Fruit fly (Drosophila melanogaster) whole organism, embryonic: ENCODE results near the gene CG6136.

Experiments used
- Abd-B ChIP-seq: fragments of 200-800 bp; sonication (Bioruptor generic); optimal IDR thresholded peaks from 2 replicates; lab custom pipeline; 2018; ENCODE audit warnings: missing biosample characterization, mild to moderate bottlenecking, missing genetic modification characterization, moderate library complexity
- Atf6 ChIP-seq: fragments of 200-800 bp; sonication (Bioruptor generic); IDR thresholded peaks from 2 replicates; pipeline ENCODE4 v1.3.6; 2022; ENCODE audit warnings: missing biosample characterization, missing genetic modification characterization
- CG10431 ChIP-seq: fragments of 200-800 bp; sonication (Bioruptor generic); optimal IDR thresholded peaks from 3 replicates; lab custom pipeline; 2018; ENCODE audit warnings: missing biosample characterization, mild to moderate bottlenecking, missing genetic modification characterization
- CG10979 ChIP-seq: fragments of 200-800 bp; sonication (Bioruptor generic); optimal IDR thresholded peaks from 2 replicates; lab custom pipeline; 2018; ENCODE audit warnings: missing biosample characterization, mild to moderate bottlenecking, missing genetic modification characterization, moderate library complexity
- CG11695 ChIP-seq: fragments of 200-800 bp; sonication (Bioruptor generic); IDR thresholded peaks from 3 replicates; pipeline ENCODE4 v1.3.6; 2022; ENCODE audit warnings: missing biosample characterization, missing genetic modification characterization
- CG12659 ChIP-seq: fragments of 200-800 bp; sonication (Bioruptor generic); optimal IDR thresholded peaks from 3 replicates; lab custom pipeline; 2017; ENCODE audit warnings: mild to moderate bottlenecking, missing biosample characterization, missing genetic modification reagents, missing genetic modification characterization
- CG13775 ChIP-seq: fragments of 200-800 bp; sonication (Bioruptor generic); optimal IDR thresholded peaks from 3 replicates; lab custom pipeline; 2017; ENCODE audit warnings: missing biosample characterization, mild to moderate bottlenecking, missing genetic modification characterization
- CG15514 ChIP-seq: fragments of 200-800 bp; sonication (Bioruptor generic); optimal IDR thresholded peaks from 3 replicates; lab custom pipeline; 2017; ENCODE audit warnings: missing biosample characterization, missing genetic modification characterization, mild to moderate bottlenecking, moderate library complexity, missing genetic modification reagents
- CG17328 ChIP-seq: fragments of 200-800 bp; sonication (Bioruptor generic); IDR thresholded peaks from 2 replicates; pipeline ENCODE4 v1.3.6; 2022; ENCODE audit warnings: missing biosample characterization, missing genetic modification characterization
- CG2678 ChIP-seq: fragments of 200-800 bp; sonication (Bioruptor generic); optimal IDR thresholded peaks from 3 replicates; lab custom pipeline; 2019; ENCODE audit warnings: missing biosample characterization, mild to moderate bottlenecking, missing genetic modification characterization, moderate library complexity
- CG31224 ChIP-seq: fragments of 200-800 bp; sonication (Bioruptor generic); IDR thresholded peaks from 2 replicates; pipeline ENCODE4 v1.3.6; 2022; ENCODE audit warnings: missing biosample characterization, missing genetic modification characterization
- CG3847 ChIP-seq: fragments of 200-800 bp; sonication (Bioruptor generic); IDR thresholded peaks from 2 replicates; pipeline ENCODE4 v1.3.6; 2022; ENCODE audit warnings: missing biosample characterization, missing genetic modification characterization
- CG4820 ChIP-seq: fragments of 200-800 bp; sonication (Bioruptor generic); optimal IDR thresholded peaks from 3 replicates; lab custom pipeline; 2016; ENCODE audit warnings: missing biosample characterization, missing genetic modification characterization
- CG8281 ChIP-seq: fragments of 200-800 bp; sonication (Bioruptor generic); optimal IDR thresholded peaks from 2 replicates; lab custom pipeline; 2018; ENCODE audit warnings: missing biosample characterization, mild to moderate bottlenecking, missing genetic modification characterization, moderate library complexity
- CG8388 ChIP-seq: fragments of 200-800 bp; sonication (Bioruptor generic); optimal IDR thresholded peaks from 2 replicates; lab custom pipeline; 2019; ENCODE audit warnings: missing biosample characterization, mild to moderate bottlenecking, missing genetic modification characterization, moderate library complexity
- CG8478 ChIP-seq: fragments of >200 bp; optimal IDR thresholded peaks from 2 replicates; lab custom pipeline; 2018
- CG9215 ChIP-seq: fragments of 200-800 bp; sonication (Bioruptor generic); IDR thresholded peaks from 2 replicates; pipeline ENCODE4 v1.3.6; 2022; ENCODE audit warnings: missing biosample characterization, missing genetic modification characterization
- CkIIα-i1 ChIP-seq: fragments of 200-800 bp; sonication (Bioruptor generic); IDR thresholded peaks from 2 replicates; pipeline ENCODE4 v1.3.6; 2022; ENCODE audit warnings: missing biosample characterization, missing genetic modification characterization
- CoRest ChIP-seq: fragments of 200-800 bp; sonication (Bioruptor generic); optimal IDR thresholded peaks from 3 replicates; lab custom pipeline; 2018; ENCODE audit warnings: missing biosample characterization, mild to moderate bottlenecking, missing genetic modification characterization, moderate library complexity
- Dbx ChIP-seq: fragments of 200-800 bp; sonication (Bioruptor generic); IDR thresholded peaks from 3 replicates; pipeline ENCODE4 v1.3.6; 2022; ENCODE audit warnings: missing biosample characterization, missing genetic modification characterization
- Drgx ChIP-seq: fragments of 200-800 bp; sonication (Bioruptor generic); IDR thresholded peaks from 2 replicates; pipeline ENCODE4 v1.3.6; 2022; ENCODE audit warnings: missing biosample characterization, missing genetic modification characterization
- HHEX ChIP-seq: fragments of 200-800 bp; sonication (Bioruptor generic); optimal IDR thresholded peaks from 3 replicates; lab custom pipeline; 2017; ENCODE audit warnings: missing biosample characterization, mild to moderate bottlenecking, missing genetic modification characterization, missing genetic modification reagents
- MBD-R2 ChIP-seq: fragments of 200-800 bp; sonication (Bioruptor generic); IDR thresholded peaks from 2 replicates; pipeline ENCODE4 v1.3.6; 2022; ENCODE audit warnings: missing biosample characterization, missing genetic modification characterization
- Meics ChIP-seq: fragments of 200-800 bp; sonication (Bioruptor generic); optimal IDR thresholded peaks from 2 replicates; lab custom pipeline; 2017; ENCODE audit warnings: missing biosample characterization, mild to moderate bottlenecking, missing genetic modification characterization
- NfI ChIP-seq: fragments of 200-800 bp; sonication (Bioruptor generic); optimal IDR thresholded peaks from 3 replicates; lab custom pipeline; 2018; ENCODE audit warnings: missing biosample characterization, mild to moderate bottlenecking, missing genetic modification characterization, moderate library complexity
- Opbp ChIP-seq: fragments of 200-800 bp; sonication (Bioruptor generic); IDR thresholded peaks from 3 replicates; pipeline ENCODE4 v1.3.6; 2022; ENCODE audit warnings: missing biosample characterization, missing genetic modification characterization; ENCODE audit not compliant: partially characterized antibody
- Pdp1 ChIP-seq, 2 experiments: fragments of 200-800 bp; sonication (Bioruptor generic); optimal IDR thresholded peaks; 3 replicates each; lab custom pipeline; 2016; ENCODE audit warnings: missing biosample characterization in 2 of 2, missing genetic modification characterization in 2 of 2, mild to moderate bottlenecking in 1 of 2, moderate library complexity in 1 of 2
- Rfx ChIP-seq: fragments of 200-800 bp; sonication (Bioruptor generic); IDR thresholded peaks from 2 replicates; pipeline ENCODE4 v1.3.6; 2022; ENCODE audit warnings: missing biosample characterization, missing genetic modification characterization
- Sin3A ChIP-seq: fragments of >200 bp; optimal IDR thresholded peaks from 2 replicates; lab custom pipeline; 2018
- Stat92E ChIP-seq, 3 experiments: fragments of >200 bp in 2 of 3; fragments of 200-800 bp in 1 of 3; sonication (Bioruptor generic) in 1 of 3; optimal IDR thresholded peaks; 2 replicates each; lab custom pipeline; 2017 to 2019; ENCODE audit warnings: missing biosample characterization in 3 of 3, missing genetic modification characterization in 3 of 3, mild to moderate bottlenecking in 1 of 3, moderate library complexity in 1 of 3
- Xrp1 ChIP-seq: fragments of 200-800 bp; sonication (Bioruptor generic); IDR thresholded peaks from 2 replicates; pipeline ENCODE4 v1.3.6; 2022; ENCODE audit warnings: missing biosample characterization, missing genetic modification characterization
- YL-1 ChIP-seq: fragments of 200-800 bp; sonication (Bioruptor generic); optimal IDR thresholded peaks from 3 replicates; lab custom pipeline; 2017; ENCODE audit warnings: missing biosample characterization, mild to moderate bottlenecking, missing genetic modification characterization
- ab ChIP-seq: fragments of 200-800 bp; sonication (Bioruptor generic); optimal IDR thresholded peaks from 2 replicates; lab custom pipeline; 2016; ENCODE audit warnings: missing biosample characterization, missing genetic modification characterization
- al ChIP-seq: fragments of 200-800 bp; sonication (Bioruptor generic); IDR thresholded peaks from 2 replicates; pipeline ENCODE4 v1.3.6; 2022; ENCODE audit warnings: missing biosample characterization, missing genetic modification characterization
- az2 ChIP-seq: fragments of 200-800 bp; sonication (Bioruptor generic); optimal IDR thresholded peaks from 3 replicates; lab custom pipeline; 2016; ENCODE audit warnings: missing biosample characterization, missing genetic modification characterization
- dpn ChIP-seq, 2 experiments: fragments of 200-800 bp; sonication (Bioruptor generic); optimal IDR thresholded peaks; 3 replicates each; lab custom pipeline; 2016; ENCODE audit warnings: missing biosample characterization in 2 of 2, missing genetic modification characterization in 2 of 2
- esg ChIP-seq: fragments of 200-800 bp; sonication (Bioruptor generic); conservative IDR thresholded peaks from 2 replicates; pipeline ENCODE4 v1.3.6; 2022; ENCODE audit warnings: missing biosample characterization, missing genetic modification characterization
- fd3F ChIP-seq: fragments of 200-800 bp; sonication (Bioruptor generic); optimal IDR thresholded peaks from 2 replicates; lab custom pipeline; 2018; ENCODE audit warnings: missing biosample characterization, mild to moderate bottlenecking, missing genetic modification characterization, moderate library complexity
- fru ChIP-seq: fragments of >200 bp; optimal IDR thresholded peaks from 2 replicates; lab custom pipeline; 2017
- ftz-f1 ChIP-seq: fragments of 200-800 bp; sonication (Bioruptor generic); optimal IDR thresholded peaks from 2 replicates; lab custom pipeline; 2016; ENCODE audit warnings: missing biosample characterization, missing genetic modification characterization
- gfzf ChIP-seq: fragments of 200-800 bp; sonication (Bioruptor generic); optimal IDR thresholded peaks from 2 replicates; lab custom pipeline; 2016; ENCODE audit warnings: missing biosample characterization, mild to moderate bottlenecking, missing genetic modification characterization, moderate library complexity
- ind ChIP-seq: fragments of 200-800 bp; sonication (Bioruptor generic); optimal IDR thresholded peaks from 3 replicates; lab custom pipeline; 2016; ENCODE audit warnings: missing biosample characterization, missing genetic modification characterization
- ken ChIP-seq: fragments of 200-800 bp; sonication (Bioruptor generic); IDR thresholded peaks from 3 replicates; pipeline ENCODE4 v1.3.6; 2022; ENCODE audit warnings: missing biosample characterization, missing genetic modification characterization
- lmd ChIP-seq: fragments of 200-800 bp; sonication (Bioruptor generic); IDR thresholded peaks from 2 replicates; pipeline ENCODE4 v1.3.6; 2022; ENCODE audit warnings: missing biosample characterization, missing genetic modification characterization
- mam ChIP-seq: fragments of 200-800 bp; sonication (Bioruptor generic); optimal IDR thresholded peaks from 3 replicates; lab custom pipeline; 2016; ENCODE audit warnings: missing biosample characterization, missing genetic modification characterization
- pan ChIP-seq, 4 experiments: fragments of >200 bp in 3 of 4; fragments of 200-800 bp in 1 of 4; sonication (Bioruptor generic) in 1 of 4; optimal IDR thresholded peaks in 3 of 4; IDR thresholded peaks in 1 of 4; 2 replicates each; pipeline versions ENCODE4 v1.3.6 to Lab custom; 2017 to 2022; ENCODE audit warnings: missing biosample characterization in 2 of 4, missing genetic modification characterization in 2 of 4, mixed read lengths in 1 of 4
- pum ChIP-seq: fragments of 200-800 bp; sonication (Bioruptor generic); optimal IDR thresholded peaks from 2 replicates; lab custom pipeline; 2016; ENCODE audit warnings: missing biosample characterization, missing genetic modification characterization
- ranshi ChIP-seq: fragments of 200-800 bp; sonication (Bioruptor generic); IDR thresholded peaks from 2 replicates; pipeline ENCODE4 v1.3.6; 2022; ENCODE audit warnings: missing biosample characterization, missing genetic modification characterization
- salm ChIP-seq: fragments of 200-800 bp; sonication (Bioruptor generic); optimal IDR thresholded peaks from 2 replicates; lab custom pipeline; 2018; ENCODE audit warnings: missing biosample characterization, mild to moderate bottlenecking, missing genetic modification characterization
- sob ChIP-seq: fragments of 200-800 bp; sonication (Bioruptor generic); IDR thresholded peaks from 2 replicates; pipeline ENCODE4 v1.3.6; 2022; ENCODE audit warnings: missing biosample characterization, missing genetic modification characterization
- wek ChIP-seq: fragments of 200-800 bp; sonication (Bioruptor generic); optimal IDR thresholded peaks from 3 replicates; lab custom pipeline; 2018; ENCODE audit warnings: missing biosample characterization, mild to moderate bottlenecking, missing genetic modification characterization, moderate library complexity
- wor ChIP-seq: fragments of 200-800 bp; sonication (Bioruptor generic); IDR thresholded peaks from 2 replicates; pipeline ENCODE4 v1.3.6; 2022; ENCODE audit warnings: missing biosample characterization, missing genetic modification characterization

Gene CG6136

dm6 chr3R:15330472-15330871 is 41.5 kb downstream of the CG6136 start, which contains the start of gene mRpL9 (continued):
- TF ChIP-seq CG3847, result peak; percentile 58
- no peak for TF ChIP-seq esg (GFP tag; lab: Robert Waterston, UW)
- TF ChIP-seq ranshi (GFP tag; lab: Robert Waterston, UW), result no peak
- TF ChIP-seq pum, result peak; percentile 9
- TF ChIP-seq ab, result no peak
- no peak for TF ChIP-seq CkIIα-i1 (GFP tag; lab: Robert Waterston, UW)
- no peak for TF ChIP-seq CG31224 (GFP tag; lab: Robert Waterston, UW)
- TF ChIP-seq Rfx (GFP tag; lab: Robert Waterston, UW), result peak; percentile 47; the same call in 1 of the 2 replicates
- TF ChIP-seq fd3F, result no peak
- TF ChIP-seq CG10979 (tag; lab: Kevin White, UChicago), result peak; percentile 14
- TF ChIP-seq CG8281 (tag; lab: Kevin White, UChicago), result no peak
- TF ChIP-seq dpn (GFP tag; optimal IDR thresholded peaks at IDR 0.05; lab: Kevin White, UChicago), result peak in 1 of 2 experiments; percentile 34
- TF ChIP-seq CG4820 (GFP tag; lab: Kevin White, UChicago), result no peak
- TF ChIP-seq MBD-R2 (GFP tag; lab: Robert Waterston, UW), result peak; percentile 86
- peak; percentile 39 for TF ChIP-seq CoRest (tag; lab: Kevin White, UChicago)
- no peak for TF ChIP-seq HHEX (GFP tag; lab: Kevin White, UChicago)
- no peak for TF ChIP-seq fru (lab: Kevin White, UChicago)
- TF ChIP-seq ftz-f1, result no peak
- TF ChIP-seq CG8388 (GFP tag; lab: Kevin White, UChicago), result no peak
- no peak for TF ChIP-seq Dbx (GFP tag; lab: Robert Waterston, UW)
- no peak for TF ChIP-seq CG10431 (GFP tag; lab: Kevin White, UChicago)
- TF ChIP-seq Atf6 (GFP tag; lab: Robert Waterston, UW), result no peak
- TF ChIP-seq YL-1, result peak; percentile 58
- TF ChIP-seq gfzf (GFP tag; lab: Kevin White, UChicago), result peak; percentile 31
- no peak for TF ChIP-seq ken (GFP tag; lab: Robert Waterston, UW)
- peak; percentile 6 for TF ChIP-seq Meics (GFP tag; lab: Kevin White, UChicago)
- TF ChIP-seq az2, result no peak
- peak; percentile 52 for TF ChIP-seq CG15514 (GFP tag; lab: Kevin White, UChicago)
- peak; percentile 24; the same call in 1 of the 2 replicates for TF ChIP-seq lmd (GFP tag; lab: Robert Waterston, UW)
- no peak for TF ChIP-seq CG13775 (GFP tag; lab: Kevin White, UChicago)
- TF ChIP-seq Sin3A (lab: Kevin White, UChicago), result peak; percentile 43
- no peak for TF ChIP-seq Stat92E (GFP tag; optimal IDR thresholded peaks at IDR 0.05; lab: Kevin White, UChicago)
- TF ChIP-seq CG2678, result no peak
- no peak for TF ChIP-seq Xrp1
- TF ChIP-seq wor (GFP tag; lab: Robert Waterston, UW), result no peak
- no peak for TF ChIP-seq al (GFP tag; lab: Robert Waterston, UW)
- peak; percentile 43; the same call in 1 of the 2 replicates for TF ChIP-seq sob (GFP tag; lab: Robert Waterston, UW)
- TF ChIP-seq CG12659 (GFP tag; lab: Kevin White, UChicago), result peak; percentile 46
- TF ChIP-seq Opbp (GFP tag; lab: Robert Waterston, UW), result peak; percentile 38; the same call in 1 of the 3 replicates
- peak; percentile 25; the same call in 1 of the 2 replicates for TF ChIP-seq CG9215 (GFP tag; lab: Robert Waterston, UW)
- peak in 1 of 2 experiments; percentile 93 for TF ChIP-seq Pdp1 (GFP tag; optimal IDR thresholded peaks at IDR 0.05; lab: Kevin White, UChicago)
- peak; percentile 4 for TF ChIP-seq NfI (GFP tag; lab: Kevin White, UChicago)
- no peak for TF ChIP-seq pan (optimal IDR thresholded peaks at IDR 0.05; lab: Kevin White, UChicago)
- peak in 1 of 2 experiments; percentile 16 for TF ChIP-seq pan (GFP tag; optimal IDR thresholded peaks at IDR 0.05 in 1 of 2, IDR thresholded peaks at IDR 0.05 in 1 of 2)
- no peak for TF ChIP-seq wek
- TF ChIP-seq salm (tag; lab: Kevin White, UChicago), result no peak
- peak; percentile 40 for TF ChIP-seq mam
- peak; percentile 91 for TF ChIP-seq Abd-B
- TF ChIP-seq ind (GFP tag; lab: Kevin White, UChicago), result peak; percentile 21
- no peak for TF ChIP-seq CG11695 (GFP tag; lab: Robert Waterston, UW)
- TF ChIP-seq CG8478 (lab: Kevin White, UChicago), result no peak
- no peak for TF ChIP-seq CG17328 (GFP tag; lab: Robert Waterston, UW)
- TF ChIP-seq Drgx (GFP tag; lab: Robert Waterston, UW), result no peak
